Fruit fly (Drosophila melanogaster) whole organism, prepupa: Measurements from ENCODE around the gene Pen.

Source experiments
- Blimp-1 ChIP-seq: fragments of 200-800 bp; sonication (Bioruptor generic); optimal IDR thresholded peaks from 3 replicates; lab custom pipeline; 2017; ENCODE audit warnings: missing biosample characterization, missing genetic modification characterization, mild to moderate bottlenecking, moderate library complexity, missing genetic modification reagents
- CG10631 ChIP-seq: fragments of 200-800 bp; sonication (Bioruptor generic); optimal IDR thresholded peaks from 2 replicates; lab custom pipeline; 2016; ENCODE audit warnings: missing biosample characterization, missing genetic modification characterization
- CG10669 ChIP-seq: fragments of 200-800 bp; sonication (Bioruptor generic); optimal IDR thresholded peaks from 3 replicates; lab custom pipeline; 2018; ENCODE audit warnings: missing biosample characterization, mild to moderate bottlenecking, missing genetic modification characterization, moderate library complexity
- CG11294 ChIP-seq: fragments of 200-800 bp; sonication (Bioruptor generic); IDR thresholded peaks from 2 replicates; pipeline ENCODE4 v1.3.6; 2022; ENCODE audit warnings: missing biosample characterization, missing genetic modification characterization
- CG11762 ChIP-seq: fragments of 200-800 bp; sonication (Bioruptor generic); optimal IDR thresholded peaks from 3 replicates; lab custom pipeline; 2016; ENCODE audit warnings: missing biosample characterization, missing genetic modification characterization; ENCODE audit not compliant: insufficient read depth
- CG11902 ChIP-seq: fragments of 200-800 bp; sonication (Bioruptor generic); optimal IDR thresholded peaks from 3 replicates; lab custom pipeline; 2016; ENCODE audit warnings: missing biosample characterization, missing genetic modification characterization
- CG15336 ChIP-seq: fragments of 200-800 bp; sonication (Bioruptor generic); IDR thresholded peaks from 2 replicates; pipeline ENCODE4 v1.3.6; 2022; ENCODE audit warnings: missing biosample characterization, missing genetic modification characterization
- CG16779 ChIP-seq: fragments of 200-800 bp; sonication (Bioruptor generic); optimal IDR thresholded peaks from 3 replicates; lab custom pipeline; 2017; ENCODE audit warnings: missing biosample characterization, mild to moderate bottlenecking, missing genetic modification characterization
- CG31627 ChIP-seq: fragments of 200-800 bp; sonication (Bioruptor generic); optimal IDR thresholded peaks from 3 replicates; lab custom pipeline; 2016; ENCODE audit warnings: missing biosample characterization, missing genetic modification characterization
- CG32006 ChIP-seq: fragments of 200-800 bp; sonication (Bioruptor generic); optimal IDR thresholded peaks from 3 replicates; lab custom pipeline; 2017; ENCODE audit warnings: missing biosample characterization, mild to moderate bottlenecking, missing genetic modification characterization
- CG3919 ChIP-seq: fragments of 200-800 bp; sonication (Bioruptor generic); optimal IDR thresholded peaks from 3 replicates; lab custom pipeline; 2016; ENCODE audit warnings: missing biosample characterization, missing genetic modification characterization
- CG4318 ChIP-seq: fragments of 200-800 bp; sonication (Bioruptor generic); optimal IDR thresholded peaks from 3 replicates; lab custom pipeline; 2017; ENCODE audit warnings: missing biosample characterization, mild to moderate bottlenecking, missing genetic modification characterization
- CG6163 ChIP-seq: fragments of 200-800 bp; sonication (Bioruptor generic); IDR thresholded peaks from 3 replicates; pipeline ENCODE4 v1.3.6; 2022; ENCODE audit warnings: missing biosample characterization, missing genetic modification characterization
- CG6276 ChIP-seq: fragments of 200-800 bp; sonication (Bioruptor generic); optimal IDR thresholded peaks from 2 replicates; lab custom pipeline; 2017; ENCODE audit warnings: missing biosample characterization, mild to moderate bottlenecking, missing genetic modification characterization
- CG6792 ChIP-seq: fragments of 200-800 bp; sonication (Bioruptor generic); optimal IDR thresholded peaks from 3 replicates; lab custom pipeline; 2016; ENCODE audit warnings: missing biosample characterization, missing genetic modification characterization
- CG6854 ChIP-seq: fragments of 200-800 bp; sonication (Bioruptor generic); optimal IDR thresholded peaks from 2 replicates; lab custom pipeline; 2017; ENCODE audit warnings: missing biosample characterization, mild to moderate bottlenecking, missing genetic modification characterization
- CG8319 ChIP-seq: fragments of 200-800 bp; sonication (Bioruptor generic); optimal IDR thresholded peaks from 3 replicates; lab custom pipeline; 2016; ENCODE audit warnings: missing biosample characterization, missing genetic modification characterization
- CG8632 ChIP-seq: fragments of 200-800 bp; sonication (Bioruptor generic); optimal IDR thresholded peaks from 3 replicates; lab custom pipeline; 2016; ENCODE audit warnings: missing biosample characterization, missing genetic modification characterization
- CG9139 ChIP-seq: fragments of 200-800 bp; sonication (Bioruptor generic); optimal IDR thresholded peaks from 3 replicates; lab custom pipeline; 2017; ENCODE audit warnings: missing biosample characterization, mild to moderate bottlenecking, missing genetic modification characterization
- Eip78C ChIP-seq: fragments of 200-800 bp; sonication (Bioruptor generic); peaks from one replicate; lab custom pipeline; 2016; ENCODE audit warnings: missing biosample characterization, missing genetic modification characterization
- Eip93F ChIP-seq: fragments of 200-800 bp; sonication (Bioruptor generic); optimal IDR thresholded peaks from 2 replicates; lab custom pipeline; 2016; ENCODE audit warnings: missing biosample characterization, mild to moderate bottlenecking, missing genetic modification characterization
- Ets21C ChIP-seq: fragments of 200-800 bp; sonication (Bioruptor generic); optimal IDR thresholded peaks from 3 replicates; lab custom pipeline; 2016; ENCODE audit warnings: missing biosample characterization, missing genetic modification characterization
- Gug ChIP-seq: fragments of 200-800 bp; sonication (Bioruptor generic); IDR thresholded peaks from 2 replicates; pipeline ENCODE4 v1.3.6; 2022; ENCODE audit warnings: missing biosample characterization, missing genetic modification characterization
- Hr38 ChIP-seq: sonication (Bioruptor generic); optimal IDR thresholded peaks from 2 replicates; lab custom pipeline; 2016; ENCODE audit warnings: missing biosample characterization, missing genetic modification characterization
- Hr39 ChIP-seq: fragments of 200-800 bp; sonication (Bioruptor generic); optimal IDR thresholded peaks from 2 replicates; lab custom pipeline; 2016; ENCODE audit warnings: missing biosample characterization, missing genetic modification characterization
- Hr4 ChIP-seq: fragments of 200-800 bp; sonication (Bioruptor generic); optimal IDR thresholded peaks from 3 replicates; lab custom pipeline; 2016; ENCODE audit warnings: missing biosample characterization, missing genetic modification characterization
- Lpt ChIP-seq: fragments of 200-800 bp; sonication (Bioruptor generic); optimal IDR thresholded peaks from 3 replicates; lab custom pipeline; 2016; ENCODE audit warnings: missing biosample characterization, missing genetic modification characterization
- Met ChIP-seq: fragments of 200-800 bp; sonication (Bioruptor generic); optimal IDR thresholded peaks from 3 replicates; lab custom pipeline; 2016; ENCODE audit warnings: missing biosample characterization, missing genetic modification characterization
- OdsH ChIP-seq: fragments of 200-800 bp; sonication (Bioruptor generic); optimal IDR thresholded peaks from 3 replicates; lab custom pipeline; 2016; ENCODE audit warnings: missing biosample characterization, missing genetic modification characterization
- Sox102F ChIP-seq: fragments of 200-800 bp; sonication (Bioruptor generic); optimal IDR thresholded peaks from 2 replicates; lab custom pipeline; 2016; ENCODE audit warnings: missing biosample characterization, mild to moderate bottlenecking, missing genetic modification characterization
- Sox15 ChIP-seq: fragments of 200-800 bp; sonication (Bioruptor generic); optimal IDR thresholded peaks from 3 replicates; lab custom pipeline; 2016; ENCODE audit warnings: missing biosample characterization, missing genetic modification characterization
- achi ChIP-seq: fragments of 200-800 bp; sonication (Bioruptor generic); optimal IDR thresholded peaks from 3 replicates; lab custom pipeline; 2016; ENCODE audit warnings: missing biosample characterization, missing genetic modification characterization
- acj6 ChIP-seq: fragments of 200-800 bp; sonication (Bioruptor generic); optimal IDR thresholded peaks from 3 replicates; lab custom pipeline; 2016; ENCODE audit warnings: missing biosample characterization, missing genetic modification characterization
- cyc ChIP-seq: fragments of 200-800 bp; sonication (Bioruptor generic); optimal IDR thresholded peaks from 3 replicates; lab custom pipeline; 2016; ENCODE audit warnings: missing biosample characterization, missing genetic modification characterization
- dac ChIP-seq: fragments of 200-800 bp; sonication (Bioruptor generic); optimal IDR thresholded peaks from 2 replicates; lab custom pipeline; 2017; ENCODE audit warnings: missing biosample characterization, mild to moderate bottlenecking, missing genetic modification characterization
- dsx ChIP-seq: fragments of 200-800 bp; optimal IDR thresholded peaks from 3 replicates; lab custom pipeline; 2019; ENCODE audit warnings: missing biosample characterization, mild to moderate bottlenecking, missing genetic modification characterization, moderate library complexity; ENCODE audit not compliant: poor library complexity, severe bottlenecking
- eg ChIP-seq: fragments of 200-800 bp; sonication (Bioruptor generic); IDR thresholded peaks from 3 replicates; pipeline ENCODE4 v1.3.6; 2022; ENCODE audit warnings: missing biosample characterization, missing genetic modification characterization
- esn ChIP-seq: fragments of 200-800 bp; sonication (Bioruptor generic); optimal IDR thresholded peaks from 2 replicates; lab custom pipeline; 2016; ENCODE audit warnings: missing biosample characterization, mild to moderate bottlenecking, missing genetic modification characterization, moderate library complexity
- fd59A ChIP-seq: fragments of 200-800 bp; sonication (Bioruptor generic); optimal IDR thresholded peaks from 2 replicates; lab custom pipeline; 2017; ENCODE audit warnings: missing biosample characterization, mild to moderate bottlenecking, missing genetic modification characterization, missing genetic modification reagents
- fd85E ChIP-seq: fragments of 200-800 bp; sonication (Bioruptor generic); optimal IDR thresholded peaks from 3 replicates; lab custom pipeline; 2016; ENCODE audit warnings: missing biosample characterization, missing genetic modification characterization
- fkh ChIP-seq: fragments of 200-800 bp; sonication (Bioruptor generic); optimal IDR thresholded peaks from 3 replicates; lab custom pipeline; 2017; ENCODE audit warnings: missing biosample characterization, mild to moderate bottlenecking, missing genetic modification characterization, moderate library complexity
- lz ChIP-seq: fragments of 200-800 bp; sonication (Bioruptor generic); optimal IDR thresholded peaks from 3 replicates; lab custom pipeline; 2016; ENCODE audit warnings: missing biosample characterization, missing genetic modification characterization
- net ChIP-seq: fragments of 200-800 bp; sonication (Bioruptor generic); optimal IDR thresholded peaks from 3 replicates; lab custom pipeline; 2016; ENCODE audit warnings: missing biosample characterization, missing genetic modification characterization
- pdm3 ChIP-seq: fragments of 200-800 bp; sonication (Bioruptor generic); optimal IDR thresholded peaks from 3 replicates; lab custom pipeline; 2016; ENCODE audit warnings: missing biosample characterization, missing genetic modification characterization
- salr ChIP-seq, 2 experiments: fragments of 200-800 bp; sonication (Bioruptor generic); optimal IDR thresholded peaks; 3 replicates each; lab custom pipeline; 2016 to 2018; ENCODE audit warnings: missing biosample characterization in 2 of 2, missing genetic modification characterization in 2 of 2, mild to moderate bottlenecking in 1 of 2
- spab ChIP-seq: fragments of 200-800 bp; sonication (Bioruptor generic); optimal IDR thresholded peaks from 2 replicates; lab custom pipeline; 2017; ENCODE audit warnings: missing biosample characterization, mild to moderate bottlenecking, missing genetic modification characterization, missing genetic modification reagents
- ss ChIP-seq, 2 experiments: fragments of 200-800 bp; sonication (Bioruptor generic); optimal IDR thresholded peaks; 2 replicates in 1 of 2; 3 replicates in 1 of 2; lab custom pipeline; 2017 to 2018; ENCODE audit warnings: mild to moderate bottlenecking in 2 of 2, missing biosample characterization in 2 of 2, missing genetic modification characterization in 2 of 2, moderate library complexity in 1 of 2
- svp ChIP-seq: fragments of 200-800 bp; sonication (Bioruptor generic); peaks from one replicate; lab custom pipeline; 2016; ENCODE audit warnings: missing biosample characterization, missing genetic modification characterization
- topi ChIP-seq: fragments of 200-800 bp; sonication (Bioruptor generic); optimal IDR thresholded peaks from 3 replicates; lab custom pipeline; 2016; ENCODE audit warnings: missing biosample characterization, missing genetic modification characterization
- vri ChIP-seq: fragments of 200-800 bp; sonication (Bioruptor generic); optimal IDR thresholded peaks from 3 replicates; lab custom pipeline; 2016; ENCODE audit warnings: missing biosample characterization, mild to moderate bottlenecking, missing genetic modification characterization

Pen gene

dm6 chr2L:10056705-10057104, at the start of gene Pen:
TSS of gene Pen (plus strand) at chr2L:10056900.
- TF ChIP-seq dsx (no peak), CG11762 (no peak), Met (GFP tag; lab: Kevin White, UChicago) (no peak), pdm3 (GFP tag; lab: Kevin White, UChicago) (no peak), eg (no peak), topi (GFP tag; lab: Kevin White, UChicago) (no peak), CG6792 (GFP tag; lab: Kevin White, UChicago) (no peak), Hr39 (GFP tag; lab: Kevin White, UChicago) (no peak), CG11902 (GFP tag; lab: Kevin White, UChicago) (no peak), dac (GFP tag; lab: Kevin White, UChicago) (no peak), CG3919 (GFP tag; lab: Kevin White, UChicago) (no peak), Eip93F (GFP tag; lab: Kevin White, UChicago) (no peak), CG32006 (no peak)

- no peak for TF ChIP-seq vri
- TF ChIP-seq CG6276 (GFP tag; lab: Kevin White, UChicago): peak; percentile 64
- TF ChIP-seq Blimp-1 (GFP tag; lab: Kevin White, UChicago): no peak
- no peak for TF ChIP-seq Hr4 (GFP tag; lab: Kevin White, UChicago)
- TF ChIP-seq acj6 (GFP tag; lab: Kevin White, UChicago): no peak
- no peak for TF ChIP-seq CG4318 (GFP tag; lab: Kevin White, UChicago)
- TF ChIP-seq ss (GFP tag; optimal IDR thresholded peaks at IDR 0.05; lab: Kevin White, UChicago): peak; percentile 30 to 57
- TF ChIP-seq fd59A (GFP tag; lab: Kevin White, UChicago): no peak
- TF ChIP-seq fd85E (GFP tag; lab: Kevin White, UChicago): no peak
- no peak for TF ChIP-seq Gug (GFP tag; lab: Robert Waterston, UW)
- no peak for TF ChIP-seq dac (GFP tag; lab: Kevin White, UChicago)
- TF ChIP-seq CG6163: peak; percentile 64; the same call in 1 of the 3 replicates
- TF ChIP-seq achi (GFP tag; lab: Kevin White, UChicago): no peak
- TF ChIP-seq pdm3 (GFP tag; lab: Kevin White, UChicago): no peak
- TF ChIP-seq CG32006: no peak
- TF ChIP-seq esn (GFP tag; lab: Kevin White, UChicago): no peak
- TF ChIP-seq Sox15 (GFP tag; lab: Kevin White, UChicago): no peak
- TF ChIP-seq CG31627 (GFP tag; lab: Kevin White, UChicago): no peak
- peak; percentile 28 for TF ChIP-seq Eip78C (GFP tag; lab: Kevin White, UChicago)
- TF ChIP-seq CG11294 (GFP tag; lab: Robert Waterston, UW): no peak
- TF ChIP-seq svp: no peak
- no peak for TF ChIP-seq Hr38 (GFP tag; lab: Kevin White, UChicago)
- TF ChIP-seq net (GFP tag; lab: Kevin White, UChicago): no peak
- TF ChIP-seq spab (GFP tag; lab: Kevin White, UChicago): no peak
- TF ChIP-seq CG10669 (GFP tag; lab: Kevin White, UChicago): peak; percentile 33
- no peak for TF ChIP-seq lz (GFP tag; lab: Kevin White, UChicago)
- TF ChIP-seq CG11902 (GFP tag; lab: Kevin White, UChicago): no peak
- TF ChIP-seq CG3919 (GFP tag; lab: Kevin White, UChicago): no peak
- TF ChIP-seq cyc (GFP tag; lab: Kevin White, UChicago): no peak
- TF ChIP-seq topi (GFP tag; lab: Kevin White, UChicago): no peak
- no peak for TF ChIP-seq Sox102F (GFP tag; lab: Kevin White, UChicago)
- peak in 1 of 2 experiments; percentile 6 for TF ChIP-seq salr (GFP tag; optimal IDR thresholded peaks at IDR 0.05; lab: Kevin White, UChicago)
- no peak for TF ChIP-seq CG16779
- peak; percentile 46 for TF ChIP-seq CG15336 (GFP tag; lab: Robert Waterston, UW)
- no peak for TF ChIP-seq dsx
- TF ChIP-seq CG10631 (GFP tag; lab: Kevin White, UChicago): no peak
- TF ChIP-seq fkh (GFP tag; lab: Kevin White, UChicago): no peak
- TF ChIP-seq Ets21C: no peak
- no peak for TF ChIP-seq CG8632
- TF ChIP-seq eg: peak; percentile 68; the same call in 1 of the 3 replicates
- TF ChIP-seq CG8319 (GFP tag; lab: Kevin White, UChicago): no peak
- no peak for TF ChIP-seq CG6854 (GFP tag; lab: Kevin White, UChicago)
- no peak for TF ChIP-seq Lpt
- no peak for TF ChIP-seq CG11762
- no peak for TF ChIP-seq OdsH (GFP tag; lab: Kevin White, UChicago)
- peak; percentile 84 for TF ChIP-seq CG9139 (GFP tag; lab: Kevin White, UChicago)
Measured at dm6 chr2L:10009293-10009695, 47.4 kb upstream of the Pen start, which contains the start of gene Trp1. TSS of gene Trp1 (plus strand) at chr2L:10009381.
